Fruit fly (Drosophila melanogaster) whole organism: ENCODE data around the gene crn.

Source experiments
- CG8478 ChIP-seq: fragments of >200 bp; optimal IDR thresholded peaks from 2 replicates; lab custom pipeline; 2018; ENCODE audit warnings: inconsistent platforms
- Dll ChIP-seq: fragments of >200 bp; optimal IDR thresholded peaks from 2 replicates; lab custom pipeline; 2017
- EcR ChIP-seq, 2 experiments: fragments of >200 bp; optimal IDR thresholded peaks; 2 replicates each; lab custom pipeline; 2017; ENCODE audit warnings: missing biosample characterization in 2 of 2, missing genetic modification characterization in 2 of 2, missing genetic modification reagents in 2 of 2
- pan ChIP-seq: fragments of >200 bp; optimal IDR thresholded peaks from 2 replicates; lab custom pipeline; 2017
- psq ChIP-seq: fragments of >200 bp; optimal IDR thresholded peaks from 2 replicates; lab custom pipeline; 2017
- usp ChIP-seq: fragments of >200 bp; optimal IDR thresholded peaks from 2 replicates; lab custom pipeline; 2017; ENCODE audit warnings: missing biosample characterization, missing genetic modification characterization, mixed read lengths

DNA sequence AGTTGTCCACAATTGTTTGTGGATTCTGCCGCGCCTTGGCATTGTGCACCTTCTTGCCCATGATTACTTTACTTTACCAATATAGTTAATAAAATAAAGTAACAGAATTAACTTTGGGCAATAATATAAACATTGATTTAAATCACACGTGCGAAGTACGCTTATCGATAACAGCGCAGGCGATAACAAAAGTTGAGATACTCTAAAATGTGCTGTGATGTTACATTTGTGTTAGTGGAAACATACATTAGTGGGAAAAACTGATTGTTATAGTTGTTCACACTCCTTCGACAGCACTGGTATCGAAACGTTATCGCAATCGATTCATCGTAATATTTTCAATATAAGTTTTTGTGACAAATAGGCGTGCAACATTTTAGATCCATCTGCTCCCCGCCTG is 7.9 kb downstream of the crn start, which contains the start of gene kz:
- TF ChIP-seq Dll (no peak), psq (lab: Kevin White, UChicago) (no peak), usp (GFP tag; lab: Kevin White, UChicago) (no peak), CG8478 (lab: Kevin White, UChicago) (no peak), pan (lab: Kevin White, UChicago) (no peak), EcR (GFP tag; optimal IDR thresholded peaks at IDR 0.05; lab: Kevin White, UChicago) (no peak)
